Worm (Caenorhabditis elegans): Measurements from ENCODE around the gene E01B7.2.
"Not testable (repeated sequence)": the region's sequence is repeated elsewhere in the genome, so short reads cannot be mapped to it uniquely, and the experiment has no call there.

DNA sequence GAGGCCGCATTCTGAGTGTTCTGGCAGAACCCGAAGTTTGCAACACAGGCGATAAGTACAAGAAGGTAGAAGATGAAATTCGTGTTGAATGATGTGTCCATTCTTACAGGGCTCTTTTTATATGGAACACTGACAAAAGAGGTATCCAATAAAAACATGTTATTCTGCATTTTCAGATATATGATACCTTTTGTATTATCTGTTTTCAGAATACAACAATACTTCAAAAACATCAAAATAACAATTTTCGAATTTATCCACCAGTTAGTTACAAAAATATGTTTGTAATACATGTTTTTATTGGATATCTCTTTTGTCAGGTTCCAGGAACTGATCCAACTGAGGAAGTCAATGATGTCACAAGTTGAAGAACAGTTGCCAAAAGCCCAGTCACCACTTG is 23.9 kb upstream of the E01B7.2 start, which contains the start of gene C06H5.13:
- TF ChIP-seq ceh-39, elt-3, unc-39, nhr-237, nhr-12, nhr-76 (tag; optimal IDR thresholded peaks at IDR 0.05): not testable (repeated sequence)
